Fruit fly (Drosophila melanogaster): ENCODE data around the gene Fum3.

DNA sequence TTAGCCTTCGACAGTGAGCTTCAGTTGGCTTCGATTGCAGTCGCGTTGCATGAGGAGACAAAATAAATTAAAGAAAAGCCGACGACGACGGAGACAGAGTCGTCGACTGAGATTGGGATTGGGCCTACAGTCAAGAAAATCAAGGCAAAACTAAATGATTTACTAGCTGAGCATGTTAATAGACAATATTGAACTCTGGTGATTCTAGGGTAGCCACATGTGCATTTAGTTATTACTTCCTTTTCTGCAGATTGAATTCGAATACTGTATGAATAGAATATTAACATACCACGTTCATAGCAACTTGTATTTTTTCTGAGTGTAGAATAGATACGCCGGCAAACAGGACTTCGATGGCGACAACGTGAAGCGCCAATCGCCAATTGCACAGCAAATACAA, 17.3 kb downstream of the Fum3 start:
- TF ChIP-seq pnt (GFP tag; optimal IDR thresholded peaks at IDR 0.05) (no peak), croc (GFP tag; conservative IDR thresholded peaks at IDR 0.05) (no peak), fd102C (GFP tag; optimal IDR thresholded peaks at IDR 0.05) (no peak), eve (GFP tag; optimal IDR thresholded peaks at IDR 0.05) (no peak), cg (GFP tag; optimal IDR thresholded peaks at IDR 0.05) (no peak), CG4424 (GFP tag; optimal IDR thresholded peaks at IDR 0.05) (no peak), CG3065 (GFP tag; optimal IDR thresholded peaks at IDR 0.05) (no peak), Elba2 (GFP tag; optimal IDR thresholded peaks at IDR 0.05) (no peak), corto (GFP tag; optimal IDR thresholded peaks at IDR 0.05) (no peak)

Measured in whole organism, embryonic.